Fruit fly (Drosophila melanogaster) whole organism, embryonic: ENCODE data around the gene CG11052.

Experiments
- Adf1 ChIP-seq: fragments of 200-800 bp; sonication (Bioruptor generic); IDR thresholded peaks from 2 replicates; pipeline ENCODE4 v1.3.6; 2022; ENCODE audit warnings: missing biosample characterization, missing genetic modification characterization
- Atf6 ChIP-seq: fragments of 200-800 bp; sonication (Bioruptor generic); IDR thresholded peaks from 2 replicates; pipeline ENCODE4 v1.3.6; 2022; ENCODE audit warnings: missing biosample characterization, missing genetic modification characterization
- Bdp1 ChIP-seq: fragments of 200-800 bp; sonication (Bioruptor generic); optimal IDR thresholded peaks from 3 replicates; lab custom pipeline; 2016; ENCODE audit warnings: missing biosample characterization, missing genetic modification characterization
- Blimp-1 ChIP-seq: fragments of 200-800 bp; sonication (Bioruptor generic); optimal IDR thresholded peaks from 3 replicates; lab custom pipeline; 2018; ENCODE audit warnings: missing biosample characterization, missing genetic modification characterization, mild to moderate bottlenecking, moderate library complexity, missing genetic modification reagents
- CG10543 ChIP-seq: fragments of 200-800 bp; sonication (Bioruptor generic); optimal IDR thresholded peaks from 3 replicates; lab custom pipeline; 2017; ENCODE audit warnings: missing biosample characterization, mild to moderate bottlenecking, missing genetic modification characterization, moderate library complexity
- CG11504 ChIP-seq: fragments of 200-800 bp; sonication (Bioruptor generic); optimal IDR thresholded peaks from 3 replicates; lab custom pipeline; 2019; ENCODE audit warnings: missing biosample characterization, mild to moderate bottlenecking, missing genetic modification characterization, moderate library complexity
- CG12391 ChIP-seq: fragments of 200-800 bp; sonication (Bioruptor generic); optimal IDR thresholded peaks from 3 replicates; lab custom pipeline; 2018; ENCODE audit warnings: missing biosample characterization, mild to moderate bottlenecking, missing genetic modification characterization, moderate library complexity
- CG1529 ChIP-seq: fragments of 200-800 bp; sonication (Bioruptor generic); optimal IDR thresholded peaks from 3 replicates; lab custom pipeline; 2018; ENCODE audit warnings: missing biosample characterization, missing genetic modification characterization
- CG15514 ChIP-seq: fragments of 200-800 bp; sonication (Bioruptor generic); optimal IDR thresholded peaks from 3 replicates; lab custom pipeline; 2017; ENCODE audit warnings: missing biosample characterization, missing genetic modification characterization, mild to moderate bottlenecking, moderate library complexity, missing genetic modification reagents
- CG16815 ChIP-seq: fragments of 200-800 bp; sonication (Bioruptor generic); optimal IDR thresholded peaks from 3 replicates; lab custom pipeline; 2017; ENCODE audit warnings: missing biosample characterization, mild to moderate bottlenecking, missing genetic modification characterization
- CG18262 ChIP-seq: fragments of 200-800 bp; optimal IDR thresholded peaks from 3 replicates; lab custom pipeline; 2019; ENCODE audit warnings: missing biosample characterization, mild to moderate bottlenecking, missing genetic modification characterization, moderate library complexity
- CG30020 ChIP-seq: fragments of 200-800 bp; optimal IDR thresholded peaks from 2 replicates; lab custom pipeline; 2019; ENCODE audit warnings: missing biosample characterization, mild to moderate bottlenecking, missing genetic modification characterization, moderate library complexity
- CG3065 ChIP-seq: fragments of 200-800 bp; sonication (Bioruptor generic); optimal IDR thresholded peaks from 2 replicates; lab custom pipeline; 2016; ENCODE audit warnings: missing biosample characterization, missing genetic modification characterization
- CG31441 ChIP-seq: fragments of 200-800 bp; sonication (Bioruptor generic); IDR thresholded peaks from 2 replicates; pipeline ENCODE4 v1.3.6; 2022; ENCODE audit warnings: missing biosample characterization, missing genetic modification characterization
- CG34422 ChIP-seq: fragments of 200-800 bp; sonication (Bioruptor generic); IDR thresholded peaks from 3 replicates; pipeline ENCODE4 v1.3.6; 2022; ENCODE audit warnings: missing biosample characterization, missing genetic modification characterization
- CG4617 ChIP-seq: fragments of 200-800 bp; sonication (Bioruptor generic); optimal IDR thresholded peaks from 3 replicates; lab custom pipeline; 2016; ENCODE audit warnings: missing biosample characterization, missing genetic modification characterization, borderline replicate concordance
- CG6813 ChIP-seq: fragments of 200-800 bp; sonication (Bioruptor generic); optimal IDR thresholded peaks from 2 replicates; lab custom pipeline; 2017; ENCODE audit warnings: missing biosample characterization, missing genetic modification characterization, mild to moderate bottlenecking, moderate library complexity, missing genetic modification reagents
- CG7786 ChIP-seq: fragments of 200-800 bp; sonication (Bioruptor generic); optimal IDR thresholded peaks from 2 replicates; lab custom pipeline; 2016; ENCODE audit warnings: missing biosample characterization, missing genetic modification characterization
- CG7839 ChIP-seq: fragments of 200-800 bp; sonication (Bioruptor generic); optimal IDR thresholded peaks from 3 replicates; lab custom pipeline; 2018; ENCODE audit warnings: missing biosample characterization, mild to moderate bottlenecking, missing genetic modification characterization, moderate library complexity
- CG8359 ChIP-seq: fragments of 200-800 bp; sonication (Bioruptor generic); optimal IDR thresholded peaks from 2 replicates; lab custom pipeline; 2017; ENCODE audit warnings: missing biosample characterization, mild to moderate bottlenecking, missing genetic modification characterization, borderline replicate concordance
- CG8478 ChIP-seq: fragments of >200 bp; optimal IDR thresholded peaks from 2 replicates; lab custom pipeline; 2018
- CG9797 ChIP-seq: fragments of 200-800 bp; sonication (Bioruptor generic); optimal IDR thresholded peaks from 3 replicates; lab custom pipeline; 2018; ENCODE audit warnings: missing biosample characterization, mild to moderate bottlenecking, missing genetic modification characterization
- D19B ChIP-seq: fragments of 200-800 bp; sonication (Bioruptor generic); optimal IDR thresholded peaks from 2 replicates; lab custom pipeline; 2017; ENCODE audit warnings: missing biosample characterization, mild to moderate bottlenecking, missing genetic modification characterization
- GATAe ChIP-seq: fragments of 200-800 bp; sonication (Bioruptor generic); conservative IDR thresholded peaks from 2 replicates; pipeline ENCODE4 v1.3.6; 2022; ENCODE audit warnings: missing biosample characterization, missing genetic modification characterization
- HHEX ChIP-seq: fragments of 200-800 bp; sonication (Bioruptor generic); optimal IDR thresholded peaks from 3 replicates; lab custom pipeline; 2017; ENCODE audit warnings: missing biosample characterization, mild to moderate bottlenecking, missing genetic modification characterization, missing genetic modification reagents
- HLHmδ ChIP-seq: fragments of 200-800 bp; sonication (Bioruptor generic); optimal IDR thresholded peaks from 2 replicates; lab custom pipeline; 2018; ENCODE audit warnings: missing biosample characterization, mild to moderate bottlenecking, missing genetic modification characterization, moderate library complexity
- HmgD ChIP-seq: fragments of 200-800 bp; sonication (Bioruptor generic); optimal IDR thresholded peaks from 3 replicates; lab custom pipeline; 2016; ENCODE audit warnings: missing biosample characterization, missing genetic modification characterization
- Hmr ChIP-seq: fragments of 200-800 bp; sonication (Bioruptor generic); optimal IDR thresholded peaks from 3 replicates; lab custom pipeline; 2017; ENCODE audit warnings: mild to moderate bottlenecking, missing biosample characterization, missing genetic modification reagents, missing genetic modification characterization
- MESR4 ChIP-seq: fragments of 200-800 bp; sonication (Bioruptor generic); optimal IDR thresholded peaks from 2 replicates; lab custom pipeline; 2018; ENCODE audit warnings: missing biosample characterization, mild to moderate bottlenecking, missing genetic modification characterization, moderate library complexity
- MTF-1 ChIP-seq: fragments of 200-800 bp; sonication (Bioruptor generic); optimal IDR thresholded peaks from 2 replicates; lab custom pipeline; 2018; ENCODE audit warnings: missing biosample characterization, mild to moderate bottlenecking, missing genetic modification characterization, borderline replicate concordance
- Opbp ChIP-seq: fragments of 200-800 bp; sonication (Bioruptor generic); IDR thresholded peaks from 3 replicates; pipeline ENCODE4 v1.3.6; 2022; ENCODE audit warnings: missing biosample characterization, missing genetic modification characterization; ENCODE audit not compliant: partially characterized antibody
- Ravus ChIP-seq: fragments of 200-800 bp; sonication (Bioruptor generic); IDR thresholded peaks from 2 replicates; pipeline ENCODE4 v1.3.6; 2022; ENCODE audit warnings: missing biosample characterization, missing genetic modification characterization
- Sin3A ChIP-seq: fragments of >200 bp; optimal IDR thresholded peaks from 2 replicates; lab custom pipeline; 2018
- Six4 ChIP-seq: fragments of 200-800 bp; sonication (Bioruptor generic); optimal IDR thresholded peaks from 2 replicates; lab custom pipeline; 2016; ENCODE audit warnings: missing biosample characterization, missing genetic modification characterization
- Sox100B ChIP-seq: fragments of 200-800 bp; sonication (Bioruptor generic); optimal IDR thresholded peaks from 3 replicates; lab custom pipeline; 2018; ENCODE audit warnings: missing biosample characterization, mild to moderate bottlenecking, missing genetic modification characterization
- Ssrp ChIP-seq: fragments of 200-800 bp; sonication (Bioruptor generic); optimal IDR thresholded peaks from 2 replicates; lab custom pipeline; 2018; ENCODE audit warnings: missing biosample characterization, mild to moderate bottlenecking, missing genetic modification characterization, moderate library complexity
- YL-1 ChIP-seq: fragments of 200-800 bp; sonication (Bioruptor generic); optimal IDR thresholded peaks from 3 replicates; lab custom pipeline; 2017; ENCODE audit warnings: missing biosample characterization, mild to moderate bottlenecking, missing genetic modification characterization
- gsb ChIP-seq: fragments of 200-800 bp; sonication (Bioruptor generic); IDR thresholded peaks from 2 replicates; pipeline ENCODE4 v1.3.6; 2022; ENCODE audit warnings: missing biosample characterization, missing genetic modification characterization
- hbn ChIP-seq: fragments of 200-800 bp; sonication (Bioruptor generic); IDR thresholded peaks from 2 replicates; pipeline ENCODE4 v1.3.6; 2022; ENCODE audit warnings: missing biosample characterization, missing genetic modification characterization; ENCODE audit not compliant: partially characterized antibody
- her ChIP-seq: fragments of 200-800 bp; sonication (Bioruptor generic); optimal IDR thresholded peaks from 2 replicates; lab custom pipeline; 2016; ENCODE audit warnings: missing biosample characterization, missing genetic modification characterization
- kah ChIP-seq: fragments of 200-800 bp; sonication (Bioruptor generic); optimal IDR thresholded peaks from 2 replicates; lab custom pipeline; 2018; ENCODE audit warnings: missing biosample characterization, mild to moderate bottlenecking, missing genetic modification characterization
- luna ChIP-seq: fragments of 200-800 bp; sonication (Bioruptor generic); optimal IDR thresholded peaks from 2 replicates; lab custom pipeline; 2016; ENCODE audit warnings: missing biosample characterization, missing genetic modification characterization
- p53 ChIP-seq: fragments of 200-800 bp; sonication (Bioruptor generic); optimal IDR thresholded peaks from 2 replicates; lab custom pipeline; 2016; ENCODE audit warnings: missing biosample characterization, missing genetic modification characterization
- repo ChIP-seq: fragments of 200-800 bp; sonication (Bioruptor generic); optimal IDR thresholded peaks from 2 replicates; lab custom pipeline; 2016; ENCODE audit warnings: missing biosample characterization, missing genetic modification characterization
- row ChIP-seq: fragments of 200-800 bp; sonication (Bioruptor generic); IDR thresholded peaks from 3 replicates; pipeline ENCODE4 v1.3.6; 2022; ENCODE audit warnings: missing biosample characterization, missing genetic modification characterization
- sim ChIP-seq: fragments of 200-800 bp; sonication (Bioruptor generic); IDR thresholded peaks from 2 replicates; pipeline ENCODE4 v1.3.6; 2022; ENCODE audit warnings: missing biosample characterization, missing genetic modification characterization
- slou ChIP-seq: fragments of 200-800 bp; sonication (Bioruptor generic); optimal IDR thresholded peaks from 3 replicates; lab custom pipeline; 2016; ENCODE audit warnings: missing biosample characterization, missing genetic modification characterization
- stc ChIP-seq: fragments of 200-800 bp; sonication (Bioruptor generic); IDR thresholded peaks from 2 replicates; pipeline ENCODE4 v1.3.6; 2022; ENCODE audit warnings: missing biosample characterization, missing genetic modification characterization
- tap ChIP-seq: fragments of 200-800 bp; optimal IDR thresholded peaks from 3 replicates; lab custom pipeline; 2019; ENCODE audit warnings: missing biosample characterization, mild to moderate bottlenecking, missing genetic modification characterization, moderate library complexity
- tgo ChIP-seq: fragments of 200-800 bp; sonication (Bioruptor generic); IDR thresholded peaks from 3 replicates; pipeline ENCODE4 v1.3.6; 2022; ENCODE audit warnings: missing biosample characterization, missing genetic modification characterization

CG11052 gene

DNA sequence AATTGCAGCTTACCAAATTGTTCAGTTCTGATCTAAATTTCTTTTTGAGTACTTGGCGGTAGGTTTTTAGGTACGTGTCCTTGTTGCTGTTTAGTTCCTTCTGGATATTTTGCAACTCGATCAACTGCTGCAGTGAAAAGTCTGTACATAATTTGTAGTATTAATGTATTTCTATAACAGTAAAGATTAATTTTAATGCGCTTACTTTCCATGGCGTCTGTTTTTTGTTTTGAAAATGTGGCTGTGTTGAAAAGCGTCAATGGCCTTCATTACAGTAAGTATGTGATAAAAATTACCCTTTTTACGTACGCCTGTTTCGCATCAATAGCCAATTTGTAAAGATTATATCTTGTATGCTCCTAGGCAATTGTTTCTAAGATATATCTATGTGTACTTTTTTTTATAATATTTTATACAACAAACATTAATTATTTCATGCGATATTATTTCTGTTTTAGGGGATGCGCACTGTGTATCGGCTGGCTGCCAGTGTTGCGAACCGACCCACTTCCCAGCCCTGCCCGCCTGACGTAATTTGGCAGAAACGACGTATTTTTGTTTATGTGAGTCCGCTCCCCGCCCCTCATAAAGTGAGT lies 7.9 kb downstream of the CG11052 start, which contains the start of the genes Kmn2 and CG2698 (continued):
- peak; percentile 90 for TF ChIP-seq CG15514
- peak; percentile 78 for TF ChIP-seq tap (tag; lab: Kevin White, UChicago)
- peak; percentile 86 for TF ChIP-seq CG6813
- TF ChIP-seq her (GFP tag; lab: Kevin White, UChicago), result peak; percentile 10
- no peak for TF ChIP-seq CG8478
- peak; percentile 67 for TF ChIP-seq repo
- TF ChIP-seq CG12391, result peak; percentile 97
- TF ChIP-seq HmgD (GFP tag; lab: Kevin White, UChicago), result peak; percentile 32
- TF ChIP-seq GATAe (GFP tag; lab: Robert Waterston, UW), result peak; percentile 90; the same call in 1 of the 2 replicates
- TF ChIP-seq Hmr (GFP tag; lab: Kevin White, UChicago), result peak; percentile 96
- TF ChIP-seq CG10543 (GFP tag; lab: Kevin White, UChicago), result peak; percentile 95
- TF ChIP-seq CG11504 (tag; lab: Kevin White, UChicago), result peak; percentile 93
- TF ChIP-seq Ravus (GFP tag; lab: Robert Waterston, UW), result peak; percentile 94
- peak; percentile 94 for TF ChIP-seq YL-1 (GFP tag; lab: Kevin White, UChicago)
- TF ChIP-seq Bdp1, result peak; percentile 74
- TF ChIP-seq stc, result peak; percentile 97
- peak; percentile 99 for TF ChIP-seq tgo (GFP tag; lab: Robert Waterston, UW)
- TF ChIP-seq Opbp (GFP tag; lab: Robert Waterston, UW), result 0 out of 3 replicates have a peak, but pooled peaks have one; percentile 31
- TF ChIP-seq CG30020 (tag; lab: Kevin White, UChicago), result peak; percentile 79
- TF ChIP-seq Sin3A (lab: Kevin White, UChicago), result peak; percentile 55
- TF ChIP-seq D19B (GFP tag; lab: Kevin White, UChicago), result peak; percentile 85
- TF ChIP-seq kah (GFP tag; lab: Kevin White, UChicago), result peak; percentile 82
- TF ChIP-seq Atf6 (GFP tag; lab: Robert Waterston, UW), result peak; percentile 97
- TF ChIP-seq p53, result no peak
- peak; percentile 96 for TF ChIP-seq CG16815 (GFP tag; lab: Kevin White, UChicago)
- peak; percentile 87 for TF ChIP-seq slou (GFP tag; lab: Kevin White, UChicago)
- peak; percentile 79 for TF ChIP-seq CG3065 (GFP tag; lab: Kevin White, UChicago)
- peak; percentile 97 for TF ChIP-seq CG7839 (tag; lab: Kevin White, UChicago)
- TF ChIP-seq CG4617 (GFP tag; lab: Kevin White, UChicago), result peak; percentile 89
- TF ChIP-seq Six4 (GFP tag; lab: Kevin White, UChicago), result peak; percentile 93
- TF ChIP-seq HLHmδ (GFP tag; lab: Kevin White, UChicago), result no peak
- peak; percentile 89 for TF ChIP-seq CG1529
- TF ChIP-seq CG34422 (GFP tag; lab: Robert Waterston, UW), result peak; percentile 98
- peak; percentile 96 for TF ChIP-seq sim (GFP tag; lab: Robert Waterston, UW)
- TF ChIP-seq Blimp-1, result peak; percentile 92
- no peak for TF ChIP-seq MESR4 (GFP tag; lab: Kevin White, UChicago)
- TF ChIP-seq CG8359 (GFP tag; lab: Kevin White, UChicago), result peak; percentile 67
- TF ChIP-seq Sox100B, result peak; percentile 93
- peak; percentile 52 for TF ChIP-seq CG9797 (GFP tag; lab: Kevin White, UChicago)
- TF ChIP-seq CG18262 (tag; lab: Kevin White, UChicago), result peak; percentile 95
- TF ChIP-seq Ssrp (tag; lab: Kevin White, UChicago), result peak; percentile 95
- peak; percentile 85 for TF ChIP-seq Adf1 (GFP tag; lab: Robert Waterston, UW)
- peak; percentile 93 for TF ChIP-seq gsb (GFP tag; lab: Robert Waterston, UW)
- peak; percentile 88 for TF ChIP-seq MTF-1 (GFP tag; lab: Kevin White, UChicago)
- TF ChIP-seq HHEX (GFP tag; lab: Kevin White, UChicago), result peak; percentile 94
- peak; percentile 100 for TF ChIP-seq row
- peak; percentile 74 for TF ChIP-seq CG7786
- TF ChIP-seq CG31441 (GFP tag; lab: Robert Waterston, UW), result peak; percentile 97
- TF ChIP-seq hbn (GFP tag; lab: Robert Waterston, UW), result peak; percentile 36; the same call in 1 of the 2 replicates
- no peak for TF ChIP-seq luna (GFP tag; lab: Kevin White, UChicago)
